Worm (Caenorhabditis elegans): Measurements from ENCODE around the gene Y34B4A.2.
A peak's percentile ranks its signal among the peaks of the same experiment; 100 is the strongest.

Y34B4A.2 gene

ce11 chrX:5269359-5269758 lies 9.9 kb upstream of the Y34B4A.2 start:
- TF ChIP-seq ceh-13 (GFP tag; optimal IDR thresholded peaks at IDR 0.05) (no peak), flt-1 (GFP tag; IDR thresholded peaks at IDR 0.05) (no peak), aly-1 (tag; optimal IDR thresholded peaks at IDR 0.05) (no peak), ets-7 (tag; optimal IDR thresholded peaks at IDR 0.05) (no peak), sea-1 (GFP tag; conservative IDR thresholded peaks at IDR 0.05) (no peak), hmg-4 (GFP tag; optimal IDR thresholded peaks at IDR 0.05) (no peak), ceh-36 (tag; optimal IDR thresholded peaks at IDR 0.05) (no peak), B0310.2 (tag; optimal IDR thresholded peaks at IDR 0.05) (no peak), tbx-37 (GFP tag; conservative IDR thresholded peaks at IDR 0.05) (no peak), hnd-1 (tag; optimal IDR thresholded peaks at IDR 0.05) (no peak), ama-1 (optimal IDR thresholded peaks at IDR 0.05) (no peak), F13C5.2 (tag; optimal IDR thresholded peaks at IDR 0.05) (no peak), hmbx-1 (tag; optimal IDR thresholded peaks at IDR 0.05) (no peak), tra-4 (tag; optimal IDR thresholded peaks at IDR 0.05) (no peak)

DNA sequence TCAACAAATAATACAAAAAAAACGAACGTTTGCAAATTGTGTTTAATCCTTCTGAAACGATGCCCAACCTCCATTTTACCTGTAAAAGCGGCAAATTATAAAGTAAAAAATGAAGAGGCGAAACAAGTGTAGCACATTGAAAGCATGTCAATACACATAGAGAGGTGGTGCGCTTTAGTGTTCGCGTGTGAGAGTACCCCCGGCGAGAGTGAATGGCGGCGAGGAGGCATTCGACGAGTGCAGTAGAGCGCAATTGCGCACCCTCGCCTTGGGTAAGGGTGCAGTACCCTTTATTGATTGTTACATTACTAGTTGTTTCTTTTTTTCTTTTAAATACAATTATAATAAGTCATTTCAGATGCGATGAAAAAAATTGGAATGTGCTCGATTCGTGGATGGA lies 4.1 kb upstream of the Y34B4A.2 start, which contains the start of gene hst-6:
Gene hst-6 (plus strand): TSS at position 353 of the 400 bp plus-strand sequence.
- TF ChIP-seq flt-1 (GFP tag; IDR thresholded peaks at IDR 0.05) (peak; percentile 41; the same call in 1 of the 2 replicates), hnd-1 (tag; optimal IDR thresholded peaks at IDR 0.05) (no peak), ets-7 (tag; optimal IDR thresholded peaks at IDR 0.05) (no peak), hmg-4 (GFP tag; optimal IDR thresholded peaks at IDR 0.05) (peak; percentile 75), F13C5.2 (tag; optimal IDR thresholded peaks at IDR 0.05) (peak; percentile 85), ama-1 (optimal IDR thresholded peaks at IDR 0.05) (no peak), tbx-37 (GFP tag; conservative IDR thresholded peaks at IDR 0.05) (0 out of 2 replicates have a peak, but pooled peaks have one; percentile 39), ceh-36 (tag; optimal IDR thresholded peaks at IDR 0.05) (no peak), sea-1 (GFP tag; conservative IDR thresholded peaks at IDR 0.05) (0 out of 2 replicates have a peak, but pooled peaks have one; percentile 50), tra-4 (tag; optimal IDR thresholded peaks at IDR 0.05) (no peak)

ce11 chrX:5276772-5277171 lies 2.5 kb upstream of the Y34B4A.2 start:
- TF ChIP-seq flt-1 (GFP tag; IDR thresholded peaks at IDR 0.05): no peak
- TF ChIP-seq tbx-11 (GFP tag; IDR thresholded peaks at IDR 0.05): no peak
- TF ChIP-seq tra-4 (tag; optimal IDR thresholded peaks at IDR 0.05): no peak
- TF ChIP-seq ets-7 (tag; optimal IDR thresholded peaks at IDR 0.05): no peak
- TF ChIP-seq pes-1 (GFP tag; IDR thresholded peaks at IDR 0.05): no peak
- TF ChIP-seq ceh-36 (tag; optimal IDR thresholded peaks at IDR 0.05): no peak
- no peak for TF ChIP-seq ceh-13 (GFP tag; optimal IDR thresholded peaks at IDR 0.05)
- no peak for TF ChIP-seq F13C5.2 (tag; optimal IDR thresholded peaks at IDR 0.05)
- TF ChIP-seq hmbx-1 (tag; optimal IDR thresholded peaks at IDR 0.05): no peak
- TF ChIP-seq B0310.2 (tag; optimal IDR thresholded peaks at IDR 0.05): no peak
- TF ChIP-seq ama-1 (optimal IDR thresholded peaks at IDR 0.05): no peak

ce11 chrX:5278249-5278648 lies 1.0 kb upstream of the Y34B4A.2 start:
- TF ChIP-seq flt-1 (GFP tag; IDR thresholded peaks at IDR 0.05) (no peak), tbx-37 (GFP tag; conservative IDR thresholded peaks at IDR 0.05) (no peak), ceh-13 (GFP tag; optimal IDR thresholded peaks at IDR 0.05) (no peak), tra-4 (tag; optimal IDR thresholded peaks at IDR 0.05) (no peak), hmbx-1 (tag; optimal IDR thresholded peaks at IDR 0.05) (no peak), sea-1 (GFP tag; conservative IDR thresholded peaks at IDR 0.05) (no peak)

ce11 chrX:5279674-5280073 lies 377 bp downstream of the Y34B4A.2 start, which contains the start of gene rga-8:
TSS of gene rga-8 (minus strand) at chrX:5279774.
- TF ChIP-seq hnd-1 (tag; optimal IDR thresholded peaks at IDR 0.05) (no peak), F13C5.2 (tag; optimal IDR thresholded peaks at IDR 0.05) (no peak), hmg-4 (GFP tag; optimal IDR thresholded peaks at IDR 0.05) (no peak), sea-1 (GFP tag; conservative IDR thresholded peaks at IDR 0.05) (no peak), ceh-36 (tag; optimal IDR thresholded peaks at IDR 0.05) (no peak), tbx-11 (GFP tag; IDR thresholded peaks at IDR 0.05) (no peak), pes-1 (GFP tag; IDR thresholded peaks at IDR 0.05) (no peak), ama-1 (optimal IDR thresholded peaks at IDR 0.05) (no peak), tbx-37 (GFP tag; conservative IDR thresholded peaks at IDR 0.05) (no peak), ets-7 (tag; optimal IDR thresholded peaks at IDR 0.05) (no peak), B0310.2 (tag; optimal IDR thresholded peaks at IDR 0.05) (no peak), ceh-13 (GFP tag; optimal IDR thresholded peaks at IDR 0.05) (no peak), aly-1 (tag; optimal IDR thresholded peaks at IDR 0.05) (no peak), hmbx-1 (tag; optimal IDR thresholded peaks at IDR 0.05) (no peak), flt-1 (GFP tag; IDR thresholded peaks at IDR 0.05) (no peak), tra-4 (tag; optimal IDR thresholded peaks at IDR 0.05) (no peak), scrt-1 (GFP tag; IDR thresholded peaks at IDR 0.05) (no peak)

- TF ChIP-seq aly-1 (tag; optimal IDR thresholded peaks at IDR 0.05): no peak
- TF ChIP-seq F13C5.2 (tag; optimal IDR thresholded peaks at IDR 0.05): no peak
- no peak for TF ChIP-seq ceh-36 (tag; optimal IDR thresholded peaks at IDR 0.05)
Measured at ce11 chrX:5283531-5283930, 4.2 kb downstream of the Y34B4A.2 start, which contains the start of gene vps-41. TSS of gene vps-41 (plus strand) at chrX:5283831.

- TF ChIP-seq scrt-1 (GFP tag; IDR thresholded peaks at IDR 0.05) (no peak), ceh-36 (tag; optimal IDR thresholded peaks at IDR 0.05) (no peak), tbx-37 (GFP tag; conservative IDR thresholded peaks at IDR 0.05) (no peak), hmbx-1 (tag; optimal IDR thresholded peaks at IDR 0.05) (no peak), aly-1 (tag; optimal IDR thresholded peaks at IDR 0.05) (no peak), hnd-1 (tag; optimal IDR thresholded peaks at IDR 0.05) (no peak), tbx-11 (GFP tag; IDR thresholded peaks at IDR 0.05) (no peak), B0310.2 (tag; optimal IDR thresholded peaks at IDR 0.05) (no peak), ama-1 (optimal IDR thresholded peaks at IDR 0.05) (no peak), hmg-4 (GFP tag; optimal IDR thresholded peaks at IDR 0.05) (no peak), flt-1 (GFP tag; IDR thresholded peaks at IDR 0.05) (no peak), F13C5.2 (tag; optimal IDR thresholded peaks at IDR 0.05) (no peak), sea-1 (GFP tag; conservative IDR thresholded peaks at IDR 0.05) (no peak), tra-4 (tag; optimal IDR thresholded peaks at IDR 0.05) (no peak), ceh-13 (GFP tag; optimal IDR thresholded peaks at IDR 0.05) (no peak), ets-7 (tag; optimal IDR thresholded peaks at IDR 0.05) (no peak), pes-1 (GFP tag; IDR thresholded peaks at IDR 0.05) (no peak)
Measured at ce11 chrX:5289106-5289505, 9.8 kb downstream of the Y34B4A.2 start.

All from whole organism, early embryonic.